Worm (Caenorhabditis elegans): ENCODE data around the gene T09F5.2.

DNA sequence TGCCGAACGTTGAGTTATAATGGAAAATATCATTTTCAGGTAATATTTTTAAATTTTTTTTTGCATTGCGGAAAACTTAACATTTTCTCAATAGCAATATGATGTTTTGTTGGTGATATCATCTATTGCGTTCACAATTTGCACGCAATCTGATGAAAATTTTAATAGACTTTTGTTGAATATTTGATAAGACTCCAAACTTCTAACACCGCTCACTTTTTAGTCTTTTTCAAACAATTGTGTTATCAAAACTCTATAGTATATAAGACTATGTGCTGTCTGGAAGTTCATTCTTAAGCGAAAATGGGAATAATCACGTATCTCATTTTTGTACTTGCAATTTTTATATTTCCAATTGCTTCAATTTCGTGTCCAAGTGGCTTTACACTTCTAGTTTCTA is 24.7 kb downstream of the T09F5.2 start, which contains the start of gene clec-47:
- TF ChIP-seq pag-3 (tag; optimal IDR thresholded peaks at IDR 0.05; ENCODE audit: borderline replicate concordance) (no peak), ceh-14 (tag; optimal IDR thresholded peaks at IDR 0.05) (no peak), che-1 (tag; optimal IDR thresholded peaks at IDR 0.05) (no peak), hlh-13 (GFP tag; optimal IDR thresholded peaks at IDR 0.05) (no peak), C08G9.2 (tag; optimal IDR thresholded peaks at IDR 0.05) (no peak), pha-4 (tag; optimal IDR thresholded peaks at IDR 0.05) (no peak), nhr-11 (tag; optimal IDR thresholded peaks at IDR 0.05) (no peak)

All from whole organism, late embryonic.